Fruit fly (Drosophila melanogaster) whole organism, pupa: Measurements from ENCODE around the gene ClC-c.
A peak's percentile ranks its signal among the peaks of the same experiment; 100 is the strongest.

Experiments
- CG10348 ChIP-seq: fragments of 200-800 bp; sonication (Bioruptor generic); IDR thresholded peaks from 2 replicates; pipeline ENCODE4 v1.3.6; 2022; ENCODE audit warnings: missing biosample characterization, missing genetic modification characterization
- CG17806 ChIP-seq: fragments of 200-800 bp; sonication (Bioruptor generic); optimal IDR thresholded peaks from 2 replicates; lab custom pipeline; 2018; ENCODE audit warnings: missing biosample characterization, mild to moderate bottlenecking, missing genetic modification characterization, moderate library complexity
- CG8301 ChIP-seq: fragments of 200-800 bp; sonication (Bioruptor generic); optimal IDR thresholded peaks from 2 replicates; lab custom pipeline; 2018; ENCODE audit warnings: missing biosample characterization, mild to moderate bottlenecking, missing genetic modification characterization
- EcR ChIP-seq: fragments of 200-800 bp; sonication (Bioruptor generic); optimal IDR thresholded peaks from 3 replicates; lab custom pipeline; 2019; ENCODE audit warnings: missing biosample characterization, missing genetic modification characterization, mild to moderate bottlenecking, moderate library complexity, missing genetic modification reagents
- Ets98B ChIP-seq: fragments of 200-800 bp; sonication (Bioruptor generic); IDR thresholded peaks from 2 replicates; pipeline ENCODE4 v1.3.6; 2022; ENCODE audit warnings: missing biosample characterization, missing genetic modification characterization
- Pif1A ChIP-seq: fragments of 200-800 bp; sonication (Bioruptor generic); optimal IDR thresholded peaks from 3 replicates; lab custom pipeline; 2016; ENCODE audit warnings: missing biosample characterization, missing genetic modification characterization
- gl ChIP-seq: fragments of 200-800 bp; sonication (Bioruptor generic); optimal IDR thresholded peaks from 2 replicates; lab custom pipeline; 2018; ENCODE audit warnings: missing biosample characterization, mild to moderate bottlenecking, missing genetic modification characterization

dm6 chr3L:16047105-16047504 is 43.1 kb upstream of the ClC-c start:
- TF ChIP-seq CG8301 (no peak), EcR (peak; percentile 93), Ets98B (GFP tag; lab: Robert Waterston, UW) (no peak), Pif1A (no peak), CG17806 (no peak), gl (tag; lab: Kevin White, UChicago) (no peak), CG10348 (GFP tag; lab: Robert Waterston, UW) (no peak)
